Worm (Caenorhabditis elegans) whole organism, late embryonic: ENCODE measurements around the gene gmap-1.

Experiments
- ceh-34 ChIP-seq: sonication (generic microtip); optimal IDR thresholded peaks from 2 replicates; lab custom pipeline; 2016; ENCODE audit warnings: mild to moderate bottlenecking, missing genetic modification characterization, missing compliant biosample characterization
- ceh-48 ChIP-seq: sonication (generic microtip); optimal IDR thresholded peaks from 2 replicates; lab custom pipeline; 2016; ENCODE audit warnings: missing genetic modification characterization, inconsistent platforms, missing compliant biosample characterization

ce11 chrX:12903810-12904209 lies 31.0 kb downstream of the gmap-1 start:
- TF ChIP-seq ceh-48 (tag; lab: Kevin White, UChicago) = no peak
- TF ChIP-seq ceh-34 (tag; lab: Kevin White, UChicago) = no peak
